Fruit fly (Drosophila melanogaster): ENCODE results near the gene bap.

DNA sequence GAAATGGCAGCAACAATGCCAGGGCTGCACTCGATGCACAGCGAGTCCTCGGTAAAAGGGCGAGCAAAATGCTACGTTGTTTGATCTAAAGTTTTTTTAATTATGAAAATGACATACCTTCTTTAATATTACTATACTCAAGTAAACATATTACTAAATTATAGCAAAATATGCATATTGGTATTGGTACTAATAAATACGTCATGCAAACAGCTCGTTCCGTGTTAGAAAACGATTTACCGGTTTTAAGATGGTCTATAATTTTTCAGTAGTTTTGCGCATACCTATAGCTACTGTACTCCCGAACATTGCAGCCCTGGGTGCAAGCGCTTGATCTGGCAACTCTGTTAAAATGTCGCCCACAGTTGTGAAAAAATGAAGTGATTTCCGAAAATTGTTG lies 23.4 kb upstream of the bap start:
- TF ChIP-seq h (optimal IDR thresholded peaks at IDR 0.05) (no peak), insv (optimal IDR thresholded peaks at IDR 0.05) (no peak), psq (optimal IDR thresholded peaks at IDR 0.05) (no peak), ttk (optimal IDR thresholded peaks at IDR 0.05) (no peak), Myc (optimal IDR thresholded peaks at IDR 0.05) (no peak)
